Worm (Caenorhabditis elegans) whole organism, L1 larva: ENCODE measurements around the gene C55C3.7.

Experiments used
- C04F5.9 ChIP-seq: sonication (generic microtip); optimal IDR thresholded peaks from 2 replicates; lab custom pipeline; 2016; ENCODE audit warnings: missing genetic modification characterization, missing compliant biosample characterization
- C16A3.4 ChIP-seq: fragments of 150-350 bp; optimal IDR thresholded peaks from 2 replicates; lab custom pipeline; 2014; ENCODE audit warnings: missing biosample characterization, missing genetic modification characterization
- C34B4.2 ChIP-seq: sonication (generic microtip); optimal IDR thresholded peaks from 2 replicates; lab custom pipeline; 2017; ENCODE audit warnings: mild to moderate bottlenecking, missing genetic modification characterization, missing compliant biosample characterization
- F16B12.6 ChIP-seq: fragments of 150-350 bp; optimal IDR thresholded peaks from 2 replicates; lab custom pipeline; 2014; ENCODE audit warnings: missing biosample characterization, missing genetic modification characterization
- aly-2 ChIP-seq: fragments of 150-350 bp; optimal IDR thresholded peaks from 2 replicates; lab custom pipeline; 2014; ENCODE audit warnings: missing biosample characterization, missing genetic modification characterization
- blmp-1 ChIP-seq: fragments of 150-350 bp; optimal IDR thresholded peaks from 2 replicates; lab custom pipeline; 2014; ENCODE audit warnings: missing biosample characterization, missing genetic modification characterization
- ceh-63 ChIP-seq: fragments of 200-800 bp; sonication (Bioruptor generic); optimal IDR thresholded peaks from 2 replicates; lab custom pipeline; 2018; ENCODE audit warnings: mild to moderate bottlenecking, missing genetic modification characterization, missing compliant biosample characterization
- ceh-8 ChIP-seq: fragments of 200-800 bp; sonication (Bioruptor generic); optimal IDR thresholded peaks from 2 replicates; lab custom pipeline; 2018; ENCODE audit warnings: mild to moderate bottlenecking, missing genetic modification characterization, moderate library complexity, missing compliant biosample characterization
- ceh-82 ChIP-seq, 3 experiments: fragments of 150-350 bp in 1 of 3; sonication (generic microtip) in 2 of 3; optimal IDR thresholded peaks; 2 replicates each; lab custom pipeline; 2014 to 2017; ENCODE audit warnings: missing biosample characterization in 3 of 3, missing genetic modification characterization in 3 of 3
- ceh-88 ChIP-seq: fragments of 200-800 bp; sonication (Bioruptor generic); IDR thresholded peaks from 2 replicates; pipeline ENCODE4 v1.3.6; 2022; ENCODE audit warnings: missing genetic modification characterization, missing compliant biosample characterization
- ceh-90 ChIP-seq: sonication (generic microtip); optimal IDR thresholded peaks from 2 replicates; lab custom pipeline; 2016; ENCODE audit warnings: missing genetic modification characterization, missing compliant biosample characterization
- ces-1 ChIP-seq: fragments of 150-350 bp; optimal IDR thresholded peaks from 2 replicates; lab custom pipeline; 2014; ENCODE audit warnings: missing biosample characterization, missing genetic modification reagents, missing genetic modification characterization
- dpl-1 ChIP-seq, 3 experiments: fragments of 150-350 bp in 2 of 3; sonication (generic microtip) in 1 of 3; optimal IDR thresholded peaks; 2 replicates each; lab custom pipeline; 2014 to 2017; ENCODE audit warnings: missing biosample characterization in 3 of 3, missing genetic modification characterization in 3 of 3, missing genetic modification reagents in 3 of 3
- efl-1 ChIP-seq, 4 experiments: fragments of 150-350 bp; optimal IDR thresholded peaks in 3 of 4; peaks in 1 of 4; 1 replicate in 1 of 4; 2 replicates in 3 of 4; lab custom pipeline; 2014; ENCODE audit warnings: missing biosample characterization in 2 of 4, missing genetic modification characterization in 2 of 4, missing genetic modification reagents in 2 of 4
- efl-3 ChIP-seq: fragments of 200-800 bp; sonication (Bioruptor generic); optimal IDR thresholded peaks from 2 replicates; lab custom pipeline; 2018; ENCODE audit warnings: mild to moderate bottlenecking, missing genetic modification characterization, missing compliant biosample characterization
- egl-13 ChIP-seq: sonication (generic microtip); optimal IDR thresholded peaks from 2 replicates; lab custom pipeline; 2016; ENCODE audit warnings: missing genotype, missing genetic modification reagents, missing genetic modification characterization, missing compliant biosample characterization
- egl-27 ChIP-seq, 2 experiments: fragments of 150-350 bp in 1 of 2; sonication (generic microtip); optimal IDR thresholded peaks; 3 replicates each; lab custom pipeline; 2017 to 2018; ENCODE audit warnings: missing biosample characterization in 2 of 2, missing genetic modification characterization in 2 of 2, missing genetic modification reagents in 2 of 2
- elt-3 ChIP-seq, 6 experiments: fragments of 150-350 bp in 1 of 6; sonication (generic microtip); optimal IDR thresholded peaks; 2 replicates each; lab custom pipeline; 2017 to 2018; ENCODE audit warnings: missing biosample characterization in 6 of 6, missing genetic modification characterization in 6 of 6, inconsistent platforms in 1 of 6
- fkh-10 ChIP-seq: sonication (generic microtip); optimal IDR thresholded peaks from 2 replicates; lab custom pipeline; 2017; ENCODE audit warnings: missing biosample characterization, missing genetic modification reagents, missing genetic modification characterization
- fkh-8 ChIP-seq: sonication (generic microtip); optimal IDR thresholded peaks from 2 replicates; lab custom pipeline; 2016; ENCODE audit warnings: mild to moderate bottlenecking, missing genetic modification characterization, missing compliant biosample characterization
- fos-1 ChIP-seq: fragments of 150-350 bp; optimal IDR thresholded peaks from 2 replicates; lab custom pipeline; 2014; ENCODE audit warnings: missing biosample characterization, missing genetic modification characterization
- grh-1 ChIP-seq: fragments of 200-800 bp; sonication (Bioruptor generic); IDR thresholded peaks from 2 replicates; pipeline ENCODE4 v1.3.6; 2022; ENCODE audit warnings: missing genetic modification reagents, missing genetic modification characterization, missing compliant biosample characterization
- hpl-2 ChIP-seq: fragments of 150-350 bp; optimal IDR thresholded peaks from 2 replicates; lab custom pipeline; 2014; ENCODE audit warnings: missing biosample characterization, missing genetic modification reagents, missing genetic modification characterization
- jun-1 ChIP-seq: fragments of 150-350 bp; optimal IDR thresholded peaks from 2 replicates; lab custom pipeline; 2014; ENCODE audit warnings: missing biosample characterization, missing genetic modification reagents, missing genetic modification characterization
- lin-13 ChIP-seq: fragments of 150-350 bp; optimal IDR thresholded peaks from 2 replicates; lab custom pipeline; 2014; ENCODE audit warnings: missing biosample characterization, missing genetic modification reagents, missing genetic modification characterization
- lin-35 ChIP-seq, 2 experiments: fragments of 150-350 bp; optimal IDR thresholded peaks; 2 replicates each; lab custom pipeline; 2014; ENCODE audit warnings: missing biosample characterization in 2 of 2, missing genetic modification characterization in 2 of 2, missing genetic modification reagents in 2 of 2
- lin-39 ChIP-seq: fragments of 150-350 bp; optimal IDR thresholded peaks from 2 replicates; lab custom pipeline; 2014; ENCODE audit warnings: missing biosample characterization, missing genetic modification reagents, missing genetic modification characterization
- lsy-2 ChIP-seq, 2 experiments: fragments of 150-350 bp; optimal IDR thresholded peaks; 2 replicates each; lab custom pipeline; 2014; ENCODE audit warnings: missing biosample characterization in 2 of 2, missing genetic modification characterization in 2 of 2
- nhr-11 ChIP-seq: fragments of 150-350 bp; optimal IDR thresholded peaks from 2 replicates; lab custom pipeline; 2014; ENCODE audit warnings: missing biosample characterization, missing genetic modification characterization
- nhr-12 ChIP-seq: sonication (generic microtip); optimal IDR thresholded peaks from 2 replicates; lab custom pipeline; 2017; ENCODE audit warnings: missing biosample characterization, missing genetic modification characterization
- nhr-19 ChIP-seq: fragments of 200-800 bp; sonication (Bioruptor generic); conservative IDR thresholded peaks from 2 replicates; pipeline ENCODE4 v1.3.6; 2022; ENCODE audit warnings: missing genetic modification characterization, missing compliant biosample characterization
- nhr-20 ChIP-seq: sonication (generic microtip); optimal IDR thresholded peaks from 2 replicates; lab custom pipeline; 2016; ENCODE audit warnings: mild to moderate bottlenecking, missing genetic modification characterization, missing compliant biosample characterization
- nhr-47 ChIP-seq: sonication (generic microtip); optimal IDR thresholded peaks from 2 replicates; lab custom pipeline; 2016; ENCODE audit warnings: mild to moderate bottlenecking, missing genetic modification characterization, moderate library complexity, missing compliant biosample characterization
- nhr-76 ChIP-seq: sonication (generic microtip); optimal IDR thresholded peaks from 2 replicates; lab custom pipeline; 2017; ENCODE audit warnings: missing biosample characterization, missing genetic modification characterization
- nhr-77 ChIP-seq: fragments of 150-350 bp; optimal IDR thresholded peaks from 2 replicates; lab custom pipeline; 2014; ENCODE audit warnings: missing biosample characterization, missing genetic modification characterization
- nhr-84 ChIP-seq: sonication (generic microtip); optimal IDR thresholded peaks from 2 replicates; lab custom pipeline; 2017; ENCODE audit warnings: missing biosample characterization, missing genetic modification characterization
- nhr-85 ChIP-seq: sonication (generic microtip); peaks from one replicate; lab custom pipeline; 2016; ENCODE audit warnings: missing genetic modification characterization, inconsistent platforms, missing compliant biosample characterization
- pag-3 ChIP-seq: sonication (generic microtip); optimal IDR thresholded peaks from 2 replicates; lab custom pipeline; 2017; ENCODE audit warnings: missing genetic modification characterization, mild to moderate bottlenecking, missing compliant biosample characterization, antibody characterized with exemption, borderline replicate concordance; ENCODE audit not compliant: insufficient read depth
- skn-1 ChIP-seq: fragments of 150-350 bp; optimal IDR thresholded peaks from 2 replicates; lab custom pipeline; 2014; ENCODE audit warnings: missing biosample characterization, missing genetic modification characterization
- snu-23 ChIP-seq: sonication (generic microtip); optimal IDR thresholded peaks from 2 replicates; lab custom pipeline; 2016; ENCODE audit warnings: missing genetic modification characterization, missing compliant biosample characterization
- sptf-1 ChIP-seq: fragments of 150-350 bp; optimal IDR thresholded peaks from 2 replicates; lab custom pipeline; 2014; ENCODE audit warnings: missing biosample characterization, missing genetic modification characterization
- swsn-7 ChIP-seq: sonication (generic microtip); optimal IDR thresholded peaks from 2 replicates; lab custom pipeline; 2016; ENCODE audit warnings: missing genetic modification characterization, missing compliant biosample characterization
- unc-130 ChIP-seq: fragments of 150-350 bp; optimal IDR thresholded peaks from 2 replicates; lab custom pipeline; 2017; ENCODE audit warnings: missing biosample characterization, missing genetic modification characterization, inconsistent platforms
- vab-15 ChIP-seq: sonication (generic microtip); optimal IDR thresholded peaks from 2 replicates; lab custom pipeline; 2017; ENCODE audit warnings: missing genotype, mild to moderate bottlenecking, missing genetic modification characterization, missing compliant biosample characterization
- xbp-1 ChIP-seq: sonication (generic microtip); optimal IDR thresholded peaks from 2 replicates; lab custom pipeline; 2016; ENCODE audit warnings: missing genetic modification characterization, missing compliant biosample characterization
- ztf-11 ChIP-seq, 2 experiments: sonication (generic microtip); optimal IDR thresholded peaks; 2 replicates each; lab custom pipeline; 2016 to 2017; ENCODE audit warnings: missing genetic modification characterization in 2 of 2, missing biosample characterization in 1 of 2, missing compliant biosample characterization in 1 of 2
- ztf-4 ChIP-seq: fragments of 150-350 bp; optimal IDR thresholded peaks from 2 replicates; lab custom pipeline; 2014; ENCODE audit warnings: missing biosample characterization, missing genetic modification characterization

Gene C55C3.7

ce11 chrIV:5650761-5651332 lies 31.6 kb downstream of the C55C3.7 start:
- TF ChIP-seq nhr-19 (GFP tag; lab: Robert Waterston, UW) = no peak
- peak; percentile 22 for TF ChIP-seq ceh-8 (GFP tag; lab: Kevin White, UChicago)
- TF ChIP-seq xbp-1 (tag; lab: Kevin White, UChicago) = no peak
- TF ChIP-seq lin-13 = no peak
- TF ChIP-seq C04F5.9 (tag; lab: Kevin White, UChicago) = no peak
- no peak for TF ChIP-seq efl-3 (GFP tag; lab: Kevin White, UChicago)
- TF ChIP-seq vab-15 (tag; lab: Kevin White, UChicago) = no peak
- TF ChIP-seq ztf-11 (tag; optimal IDR thresholded peaks at IDR 0.05; lab: Kevin White, UChicago) = no peak
- TF ChIP-seq aly-2 (tag; lab: Kevin White, UChicago) = peak; percentile 21
- peak; percentile 25 for TF ChIP-seq nhr-85 (tag; lab: Kevin White, UChicago)
- TF ChIP-seq elt-3 (tag; optimal IDR thresholded peaks at IDR 0.05; lab: Kevin White, UChicago) = no peak
- no peak for TF ChIP-seq lin-39 (tag; lab: Kevin White, UChicago)
- no peak for TF ChIP-seq nhr-12 (tag; lab: Kevin White, UChicago)

DNA sequence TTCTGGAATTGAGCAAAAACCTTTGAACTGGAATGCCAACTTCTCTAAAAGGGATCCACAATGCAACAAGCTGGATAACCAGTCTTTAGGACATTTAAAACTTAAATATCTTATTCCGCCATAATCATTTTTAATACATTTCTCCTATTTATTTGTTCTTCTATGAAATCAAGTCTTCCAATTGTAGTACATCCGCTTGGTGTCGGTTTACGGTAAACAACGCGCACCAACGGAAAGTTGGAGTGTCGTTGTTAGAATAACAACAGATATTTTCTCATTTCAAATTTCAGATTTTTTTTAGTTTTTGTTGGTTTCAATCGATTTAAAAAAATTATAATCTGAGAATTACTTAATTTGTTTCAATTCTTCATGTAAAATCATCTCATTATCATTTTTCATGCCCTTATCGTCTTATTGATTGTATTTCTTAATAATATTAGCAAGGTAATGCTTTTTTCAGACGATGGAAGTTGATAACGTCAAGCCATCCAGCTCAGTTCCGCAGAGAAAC lies 33.3 kb downstream of the C55C3.7 start, which contains the start of gene csn-5:
TSS of gene csn-5 (plus strand) at position 461 of the 511 bp plus-strand sequence.
- TF ChIP-seq xbp-1 (tag; lab: Kevin White, UChicago) (peak; percentile 18), egl-27 (tag; optimal IDR thresholded peaks at IDR 0.05; lab: Kevin White, UChicago) (no peak), nhr-77 (no peak), unc-130 (tag; lab: Kevin White, UChicago) (no peak), ztf-11 (tag; optimal IDR thresholded peaks at IDR 0.05; lab: Kevin White, UChicago) (no peak), sptf-1 (tag; lab: Kevin White, UChicago) (no peak), ztf-4 (tag; lab: Kevin White, UChicago) (no peak), jun-1 (tag; lab: Kevin White, UChicago) (no peak), fkh-10 (GFP tag; lab: Kevin White, UChicago) (no peak), nhr-84 (tag; lab: Kevin White, UChicago) (no peak), hpl-2 (no peak), ceh-82 (tag; optimal IDR thresholded peaks at IDR 0.05; lab: Kevin White, UChicago) (no peak), fkh-8 (tag; lab: Kevin White, UChicago) (no peak), ces-1 (GFP tag; lab: Kevin White, UChicago) (no peak), efl-1 (optimal IDR thresholded peaks at IDR 0.05; lab: Kevin White, UChicago) (peak in 1 of 2 experiments; percentile 46), efl-1 (GFP tag; optimal IDR thresholded peaks at IDR 0.05 in 1 of 2; lab: Kevin White, UChicago) (peak; percentile 26 to 27), lsy-2 (tag; optimal IDR thresholded peaks at IDR 0.05; lab: Kevin White, UChicago) (no peak), snu-23 (GFP tag; lab: Kevin White, UChicago) (no peak), nhr-85 (tag; lab: Kevin White, UChicago) (peak; percentile 56), fos-1 (tag; lab: Kevin White, UChicago) (no peak), pag-3 (no peak), grh-1 (GFP tag; lab: Robert Waterston, UW) (no peak), blmp-1 (peak; percentile 34), lin-13 (no peak), nhr-76 (tag; lab: Kevin White, UChicago) (no peak), lin-35 (GFP tag; optimal IDR thresholded peaks at IDR 0.05; lab: Kevin White, UChicago) (peak in 1 of 2 experiments; percentile 18), nhr-47 (tag; lab: Kevin White, UChicago) (no peak), egl-13 (tag; lab: Kevin White, UChicago) (no peak), nhr-20 (tag; lab: Kevin White, UChicago) (peak; percentile 33), skn-1 (no peak), ceh-63 (GFP tag; lab: Kevin White, UChicago) (no peak), C34B4.2 (tag; lab: Kevin White, UChicago) (no peak), ceh-90 (tag; lab: Kevin White, UChicago) (no peak), nhr-11 (tag; lab: Kevin White, UChicago) (no peak), dpl-1 (GFP tag; optimal IDR thresholded peaks at IDR 0.05; lab: Kevin White, UChicago) (peak in 2 of 3 experiments; percentile 18 to 53), swsn-7 (tag; lab: Kevin White, UChicago) (peak; percentile 11), ceh-88 (GFP tag; lab: Robert Waterston, UW) (no peak), F16B12.6 (tag; lab: Kevin White, UChicago) (no peak), C16A3.4 (tag; lab: Kevin White, UChicago) (peak; percentile 14)
